Fruit fly (Drosophila melanogaster): Measurements from ENCODE around the gene CG15263.

dm6 chr2L:15244708-15245107 is 40.1 kb upstream of the CG15263 start:
- no peak for TF ChIP-seq CG1620 (GFP tag; optimal IDR thresholded peaks at IDR 0.05)
- TF ChIP-seq CG5204 (GFP tag; optimal IDR thresholded peaks at IDR 0.05): no peak
- no peak for TF ChIP-seq cic (GFP tag; optimal IDR thresholded peaks at IDR 0.05)
- no peak for TF ChIP-seq CG7101 (tag; optimal IDR thresholded peaks at IDR 0.05)
